Fruit fly (Drosophila melanogaster) Kc167 (cell line): ENCODE measurements around the gene CG7453.

ENCODE experiments used
- Sin3A ChIP-seq: fragments of >200 bp; optimal IDR thresholded peaks from 2 replicates; lab custom pipeline; 2018; ENCODE audit warnings: missing external identifiers
- h ChIP-seq: fragments of >200 bp; optimal IDR thresholded peaks from 3 replicates; lab custom pipeline; 2018; ENCODE audit warnings: missing external identifiers
- psq ChIP-seq: fragments of >200 bp; optimal IDR thresholded peaks from 2 replicates; lab custom pipeline; 2017; ENCODE audit warnings: missing external identifiers
- ttk ChIP-seq: sonication (Bioruptor generic); optimal IDR thresholded peaks from 2 replicates; lab custom pipeline; 2017; ENCODE audit warnings: missing external identifiers

- TF ChIP-seq h (lab: Kevin White, UChicago) = no peak
- TF ChIP-seq Sin3A (lab: Kevin White, UChicago) = no peak
- no peak for TF ChIP-seq psq (lab: Kevin White, UChicago)
- TF ChIP-seq ttk (lab: Kevin White, UChicago) = no peak
Measured at dm6 chrX:19149511-19149876, 30.5 kb upstream of the CG7453 start.
